Fruit fly (Drosophila melanogaster): ENCODE results near the gene Ptp10D.

Ptp10D gene

dm6 chrX:11651420-11651819, 29.6 kb downstream of the Ptp10D start:
- no peak for TF ChIP-seq Myc (optimal IDR thresholded peaks at IDR 0.05)
- no peak for TF ChIP-seq brk (GFP tag; optimal IDR thresholded peaks at IDR 0.05)
- no peak for TF ChIP-seq GATAd (GFP tag; optimal IDR thresholded peaks at IDR 0.05)
- TF ChIP-seq dsf (GFP tag; optimal IDR thresholded peaks at IDR 0.05; ENCODE audit: borderline replicate concordance): no peak
- TF ChIP-seq lola (GFP tag; optimal IDR thresholded peaks at IDR 0.05): no peak
- no peak for TF ChIP-seq CG9705 (GFP tag; optimal IDR thresholded peaks at IDR 0.05)
- no peak for TF ChIP-seq dl (GFP tag; optimal IDR thresholded peaks at IDR 0.05; ENCODE audit: insufficient read depth in 1 of 2, partially characterized antibody in 2 of 2)
- TF ChIP-seq psq (GFP tag; optimal IDR thresholded peaks at IDR 0.05): no peak
- no peak for TF ChIP-seq rgr (GFP tag; optimal IDR thresholded peaks at IDR 0.05)
- no peak for TF ChIP-seq Sp1 (GFP tag; optimal IDR thresholded peaks at IDR 0.05)
- no peak for TF ChIP-seq Hnf4 (GFP tag; optimal IDR thresholded peaks at IDR 0.05)
- TF ChIP-seq usp (GFP tag; optimal IDR thresholded peaks at IDR 0.05): no peak
- TF ChIP-seq Mio (GFP tag; optimal IDR thresholded peaks at IDR 0.05): no peak
- no peak for TF ChIP-seq br (GFP tag; optimal IDR thresholded peaks at IDR 0.05)
- no peak for TF ChIP-seq Hr78 (GFP tag; optimal IDR thresholded peaks at IDR 0.05)
- no peak for TF ChIP-seq Jra (GFP tag; optimal IDR thresholded peaks at IDR 0.05)
- TF ChIP-seq Dfd (GFP tag; optimal IDR thresholded peaks at IDR 0.05): no peak
- no peak for TF ChIP-seq pan (optimal IDR thresholded peaks at IDR 0.05)
- no peak for TF ChIP-seq Vsx2 (GFP tag; optimal IDR thresholded peaks at IDR 0.05; ENCODE audit: partially characterized antibody)
- no peak for TF ChIP-seq Rel (GFP tag; optimal IDR thresholded peaks at IDR 0.05)
- TF ChIP-seq Rel (tag; optimal IDR thresholded peaks at IDR 0.05): no peak

dm6 chrX:11652991-11653390, 31.2 kb downstream of the Ptp10D start:
- TF ChIP-seq Hnf4 (GFP tag; optimal IDR thresholded peaks at IDR 0.05) (no peak), h (GFP tag; optimal IDR thresholded peaks at IDR 0.05) (no peak), Jra (GFP tag; optimal IDR thresholded peaks at IDR 0.05) (no peak), CG32264 (GFP tag; optimal IDR thresholded peaks at IDR 0.05) (no peak), HLH106 (tag; optimal IDR thresholded peaks at IDR 0.05) (no peak), Hr78 (GFP tag; optimal IDR thresholded peaks at IDR 0.05) (no peak), dl (GFP tag; optimal IDR thresholded peaks at IDR 0.05; ENCODE audit: insufficient read depth in 1 of 2, partially characterized antibody in 2 of 2) (no peak), ey (GFP tag; optimal IDR thresholded peaks at IDR 0.05) (no peak), pan (optimal IDR thresholded peaks at IDR 0.05) (no peak)

dm6 chrX:11657140-11657539, 35.3 kb downstream of the Ptp10D start:
- peak; percentile 8 for TF ChIP-seq psq (GFP tag; optimal IDR thresholded peaks at IDR 0.05)
- no peak for TF ChIP-seq Hnf4 (GFP tag; optimal IDR thresholded peaks at IDR 0.05)
- TF ChIP-seq fru (GFP tag; optimal IDR thresholded peaks at IDR 0.05): peak; percentile 41
- no peak for TF ChIP-seq CG32264 (GFP tag; optimal IDR thresholded peaks at IDR 0.05)
- TF ChIP-seq Sp1 (GFP tag; optimal IDR thresholded peaks at IDR 0.05): peak; percentile 7
- TF ChIP-seq foxo (GFP tag; optimal IDR thresholded peaks at IDR 0.05): peak in 1 of 2 experiments; percentile 16
- TF ChIP-seq ey (GFP tag; optimal IDR thresholded peaks at IDR 0.05): peak; percentile 10
- TF ChIP-seq Rel (GFP tag; optimal IDR thresholded peaks at IDR 0.05): no peak
- no peak for TF ChIP-seq Rel (tag; optimal IDR thresholded peaks at IDR 0.05)
- TF ChIP-seq HLH106 (tag; optimal IDR thresholded peaks at IDR 0.05): peak; percentile 35
- TF ChIP-seq sage (GFP tag; optimal IDR thresholded peaks at IDR 0.05): no peak
- no peak for TF ChIP-seq pan (optimal IDR thresholded peaks at IDR 0.05)
- TF ChIP-seq sv (GFP tag; optimal IDR thresholded peaks at IDR 0.05): peak; percentile 9
- no peak for TF ChIP-seq Mio (GFP tag; optimal IDR thresholded peaks at IDR 0.05)
- TF ChIP-seq OdsH (GFP tag; optimal IDR thresholded peaks at IDR 0.05): peak; percentile 15
- TF ChIP-seq Vsx2 (GFP tag; optimal IDR thresholded peaks at IDR 0.05; ENCODE audit: partially characterized antibody): no peak
- peak; percentile 23 for TF ChIP-seq h (GFP tag; optimal IDR thresholded peaks at IDR 0.05)

dm6 chrX:11658181-11658842, 36.5 kb downstream of the Ptp10D start:
- TF ChIP-seq foxo (GFP tag; optimal IDR thresholded peaks at IDR 0.05) (peak in 1 of 2 experiments; percentile 36), HLH106 (tag; optimal IDR thresholded peaks at IDR 0.05) (peak; percentile 37), fru (GFP tag; optimal IDR thresholded peaks at IDR 0.05) (peak; percentile 1), tai (GFP tag; optimal IDR thresholded peaks at IDR 0.05) (no peak)

dm6 chrX:11659080-11659479, 37.3 kb downstream of the Ptp10D start:
- no peak for TF ChIP-seq sage (GFP tag; optimal IDR thresholded peaks at IDR 0.05)
- no peak for TF ChIP-seq Dif (GFP tag; optimal IDR thresholded peaks at IDR 0.05; ENCODE audit: partially characterized antibody)
- TF ChIP-seq HLH106 (tag; optimal IDR thresholded peaks at IDR 0.05): peak; percentile 37
- peak; percentile 4 for TF ChIP-seq h (GFP tag; optimal IDR thresholded peaks at IDR 0.05)
- peak; percentile 3 for TF ChIP-seq fru (GFP tag; optimal IDR thresholded peaks at IDR 0.05)
- TF ChIP-seq woc (GFP tag; optimal IDR thresholded peaks at IDR 0.05): no peak
- peak; percentile 6 for TF ChIP-seq Sp1 (GFP tag; optimal IDR thresholded peaks at IDR 0.05)
- TF ChIP-seq rgr (GFP tag; optimal IDR thresholded peaks at IDR 0.05): no peak
- TF ChIP-seq foxo (GFP tag; optimal IDR thresholded peaks at IDR 0.05): peak in 1 of 2 experiments; percentile 22
